Worm (Caenorhabditis elegans) whole organism, L4/young adult: ENCODE measurements around the gene mrpl-36.

ENCODE experiments used
- W03F9.2 ChIP-seq: fragments of 150-350 bp; optimal IDR thresholded peaks from 2 replicates; lab custom pipeline; 2014; ENCODE audit warnings: missing biosample characterization, missing genetic modification characterization
- dao-5 ChIP-seq: sonication (generic microtip); optimal IDR thresholded peaks from 2 replicates; lab custom pipeline; 2016; ENCODE audit warnings: missing genotype, missing genetic modification characterization, moderate library complexity, missing compliant biosample characterization
- him-1 ChIP-seq: sonication (generic microtip); optimal IDR thresholded peaks from 2 replicates; lab custom pipeline; 2016; ENCODE audit warnings: missing genotype, missing genetic modification reagents, missing genetic modification characterization, missing compliant biosample characterization

DNA sequence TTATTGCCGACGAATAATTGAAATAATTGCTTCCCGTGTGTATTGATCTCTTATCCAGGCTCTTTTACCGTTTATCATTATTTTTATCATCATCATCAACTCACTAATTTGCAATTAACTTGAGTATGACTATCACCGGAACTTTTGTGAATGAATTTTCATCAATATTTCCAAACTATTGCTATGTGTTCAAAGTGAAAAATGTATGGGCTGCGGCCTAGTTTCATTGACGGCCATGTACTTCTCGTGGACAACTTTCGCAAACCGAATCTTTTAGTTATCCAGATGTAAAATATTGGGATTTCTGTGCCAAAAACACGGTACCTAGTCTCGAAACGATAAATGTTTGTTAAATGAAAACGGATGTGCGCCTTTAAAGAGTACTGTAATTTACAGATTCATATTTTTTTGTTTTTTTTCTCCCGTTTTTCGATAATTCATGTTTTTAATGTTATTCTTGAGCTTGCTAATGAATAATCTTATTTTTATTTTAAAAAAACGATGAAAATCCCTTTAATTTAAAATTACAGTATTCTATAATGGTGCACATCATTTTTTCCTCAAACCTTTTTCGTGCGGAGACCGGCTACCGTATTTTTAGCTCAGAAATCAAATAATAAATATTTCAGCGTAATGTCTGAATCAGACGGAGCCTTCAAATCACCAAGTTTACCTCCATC is 49.3 kb downstream of the mrpl-36 start, which contains the start of gene ZK632.2:
- TF ChIP-seq him-1 (tag; lab: Kevin White, UChicago): no peak
- TF ChIP-seq W03F9.2: no peak
- TF ChIP-seq dao-5: no peak
